Fruit fly (Drosophila melanogaster): Measurements from ENCODE around the gene CG10561.
A peak's percentile ranks its signal among the peaks of the same experiment; 100 is the strongest.

Gene CG10561

DNA sequence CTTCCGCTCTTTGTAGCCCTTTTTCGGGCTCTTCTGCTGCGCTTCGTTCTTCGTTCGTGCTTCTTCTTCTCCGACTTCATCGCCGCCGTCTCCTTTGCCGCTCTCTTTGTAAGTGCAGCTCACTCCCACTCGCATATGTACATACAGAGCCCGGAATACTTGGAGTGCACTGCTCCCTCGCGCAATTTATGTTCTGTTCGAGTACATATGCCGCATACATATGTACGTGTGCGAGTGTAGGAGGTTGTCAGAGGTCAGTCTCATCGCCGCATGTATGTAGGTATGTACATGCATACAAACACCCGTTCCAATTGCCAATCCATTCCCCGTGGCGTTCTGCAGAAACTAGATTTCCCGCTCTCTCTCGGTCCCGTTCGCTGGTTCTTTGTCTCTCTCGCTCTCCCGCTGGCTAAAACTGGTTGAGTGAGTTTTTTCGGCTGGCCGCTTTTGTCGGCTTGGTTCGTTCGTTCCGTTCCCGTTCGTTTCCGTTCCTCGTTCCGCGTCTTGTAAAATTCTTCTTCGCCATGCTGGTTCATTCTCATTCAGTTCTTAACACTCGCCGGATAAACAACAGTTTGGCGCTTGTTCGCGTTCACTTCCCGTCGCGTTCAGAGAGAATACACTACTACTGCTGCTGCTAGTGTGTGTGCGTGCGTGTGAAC, 43.9 kb downstream of the CG10561 start (continued):
- TF ChIP-seq nerfin-1 (tag; optimal IDR thresholded peaks at IDR 0.05) (peak; percentile 50), Oli (tag; optimal IDR thresholded peaks at IDR 0.05) (no peak), CG33557 (GFP tag; optimal IDR thresholded peaks at IDR 0.05) (no peak), Dad (GFP tag; optimal IDR thresholded peaks at IDR 0.05) (no peak), HmgZ (tag; optimal IDR thresholded peaks at IDR 0.05) (peak; percentile 55), cas (GFP tag; IDR thresholded peaks at IDR 0.05) (peak; percentile 30; the same call in 1 of the 2 replicates), hkb (optimal IDR thresholded peaks at IDR 0.05) (no peak), hkb (GFP tag; IDR thresholded peaks at IDR 0.05) (0 out of 2 replicates have a peak, but pooled peaks have one; percentile 13), Spps (tag; optimal IDR thresholded peaks at IDR 0.05) (peak; percentile 19), CG17328 (GFP tag; IDR thresholded peaks at IDR 0.05) (no peak), CG17829 (tag; optimal IDR thresholded peaks at IDR 0.05) (peak; percentile 66), Dbx (GFP tag; IDR thresholded peaks at IDR 0.05) (peak; percentile 61; the same call in 1 of the 3 replicates), Usf (GFP tag; optimal IDR thresholded peaks at IDR 0.05) (no peak), Hr78 (GFP tag; optimal IDR thresholded peaks at IDR 0.05) (peak in 1 of 2 experiments; percentile 99), cad (GFP tag; optimal IDR thresholded peaks at IDR 0.05) (peak; percentile 36), salm (tag; optimal IDR thresholded peaks at IDR 0.05) (no peak), Rfx (GFP tag; IDR thresholded peaks at IDR 0.05) (peak; percentile 37; the same call in 1 of the 2 replicates), CG6689 (GFP tag; IDR thresholded peaks at IDR 0.05) (no peak), CG17359 (tag; optimal IDR thresholded peaks at IDR 0.05) (no peak), knrl (GFP tag; IDR thresholded peaks at IDR 0.05; ENCODE audit: partially characterized antibody) (no peak; the same call in 2 of the 3 replicates), lov (optimal IDR thresholded peaks at IDR 0.05) (no peak), lov (GFP tag; IDR thresholded peaks at IDR 0.05) (no peak), CHES-1-like (GFP tag; optimal IDR thresholded peaks at IDR 0.05) (no peak), gcm (GFP tag; optimal IDR thresholded peaks at IDR 0.05) (peak; percentile 33), CG5953 (GFP tag; IDR thresholded peaks at IDR 0.05) (0 out of 2 replicates have a peak, but pooled peaks have one; percentile 9), CG31365 (tag; optimal IDR thresholded peaks at IDR 0.05) (peak; percentile 30), lbe (GFP tag; optimal IDR thresholded peaks at IDR 0.05) (peak; percentile 50), CG12299 (tag; optimal IDR thresholded peaks at IDR 0.05) (peak; percentile 46), CG18599 (GFP tag; optimal IDR thresholded peaks at IDR 0.05) (peak; percentile 54), CG32772 (GFP tag; IDR thresholded peaks at IDR 0.05) (no peak), da (GFP tag; optimal IDR thresholded peaks at IDR 0.05) (no peak), exex (tag; optimal IDR thresholded peaks at IDR 0.05) (peak; percentile 6), Bgb (GFP tag; IDR thresholded peaks at IDR 0.05; ENCODE audit: partially characterized antibody) (peak; percentile 56; the same call in 1 of the 2 replicates), dati (GFP tag; IDR thresholded peaks at IDR 0.05) (no peak), CG1233 (GFP tag; optimal IDR thresholded peaks at IDR 0.05) (no peak), CG7963 (GFP tag; IDR thresholded peaks at IDR 0.05; ENCODE audit: partially characterized antibody) (0 out of 3 replicates have a peak, but pooled peaks have one; percentile 34), CG11398 (GFP tag; optimal IDR thresholded peaks at IDR 0.05) (no peak), lola (GFP tag; optimal IDR thresholded peaks at IDR 0.05) (no peak), CG12769 (tag; optimal IDR thresholded peaks at IDR 0.05) (peak; percentile 71), Mes4 (GFP tag; optimal IDR thresholded peaks at IDR 0.05) (no peak), CG4820 (GFP tag; optimal IDR thresholded peaks at IDR 0.05) (no peak), trem (tag; optimal IDR thresholded peaks at IDR 0.05) (peak; percentile 21), caup (GFP tag; optimal IDR thresholded peaks at IDR 0.05; ENCODE audit: severe bottlenecking) (peak; percentile 56), CG15601 (tag; optimal IDR thresholded peaks at IDR 0.05) (peak; percentile 5), eyg (GFP tag; optimal IDR thresholded peaks at IDR 0.05) (no peak), CG10147 (GFP tag; optimal IDR thresholded peaks at IDR 0.05) (peak; percentile 21), CG3995 (GFP tag; optimal IDR thresholded peaks at IDR 0.05) (no peak), Ssrp (tag; optimal IDR thresholded peaks at IDR 0.05) (no peak), CG43689 (GFP tag; IDR thresholded peaks at IDR 0.05) (no peak)

Data from whole organism, embryonic.